Fruit fly (Drosophila melanogaster): ENCODE measurements around the gene prd.

- TF ChIP-seq psq (optimal IDR thresholded peaks at IDR 0.05), result no peak
- no peak for TF ChIP-seq Myc (optimal IDR thresholded peaks at IDR 0.05)
Measured at dm6 chr2L:12045578-12045940, 40.1 kb downstream of the prd start.

Data from Kc167 (cell line).